Worm (Caenorhabditis elegans) whole organism, late embryonic: ENCODE data around the gene spe-44.

ENCODE experiments used
- elt-2 ChIP-seq: sonication (generic microtip); optimal IDR thresholded peaks from 2 replicates; lab custom pipeline; 2016; ENCODE audit warnings: missing genetic modification reagents, missing genetic modification characterization, missing compliant biosample characterization
- ets-4 ChIP-seq: sonication (generic microtip); optimal IDR thresholded peaks from 2 replicates; lab custom pipeline; 2016; ENCODE audit warnings: missing genetic modification characterization, missing compliant biosample characterization
- rnt-1 ChIP-seq: sonication (generic microtip); optimal IDR thresholded peaks from 2 replicates; lab custom pipeline; 2016; ENCODE audit warnings: missing genetic modification characterization, missing compliant biosample characterization

- no peak for TF ChIP-seq ets-4
- TF ChIP-seq rnt-1 (tag; lab: Kevin White, UChicago), result no peak
- no peak for TF ChIP-seq elt-2 (tag; lab: Kevin White, UChicago)
Measured at ce11 chrIV:12431755-12432154, 22.3 kb downstream of the spe-44 start.
